2 fruit fly cellular contexts compared by ENCODE assay signal in the genomic region with DNA sequence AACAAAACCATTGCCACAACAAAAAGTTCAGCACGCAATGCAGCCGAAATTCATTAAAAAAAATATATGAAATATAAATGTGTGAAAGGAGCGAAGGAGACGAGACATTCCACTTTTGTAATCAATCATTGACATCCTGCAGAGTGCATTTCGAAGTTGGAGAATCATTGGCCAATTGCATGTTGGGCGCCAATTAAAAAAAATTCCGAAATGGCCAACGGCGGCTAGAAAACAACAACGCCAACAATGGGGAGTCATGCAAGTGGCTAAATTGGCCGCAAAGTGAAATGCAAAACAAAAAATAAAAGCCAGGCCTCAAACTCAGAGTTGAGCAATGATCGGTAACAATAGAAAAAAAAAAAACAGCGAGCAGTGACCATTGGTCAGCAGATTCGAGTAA.
TF ChIP-seq lines count a peak whose summit lies in the region.

No protein-coding gene starts in this region.

- no peak for TF ChIP-seq CTCF in whole organism, embryonic (GFP tag; optimal IDR thresholded peaks at IDR 0.05; lab: Kevin White, UChicago)

TF ChIP-seq in whole organism, embryonic, 481 proteins besides CTCF, POLR2A, EP300 and RAD21:
- no peak for TF ChIP-seq fd64A (GFP tag; optimal IDR thresholded peaks at IDR 0.05; lab: Kevin White, UChicago)
- TF ChIP-seq sqz (GFP tag; optimal IDR thresholded peaks at IDR 0.05; lab: Kevin White, UChicago): no peak
- TF ChIP-seq Hand (GFP tag; optimal IDR thresholded peaks at IDR 0.05; lab: Kevin White, UChicago): no peak
- TF ChIP-seq CG17361 (GFP tag; IDR thresholded peaks at IDR 0.05; lab: Robert Waterston, UW): peak; percentile 67; the same call in 2 of the 3 replicates
- TF ChIP-seq CG2120 (GFP tag; optimal IDR thresholded peaks at IDR 0.05; lab: Kevin White, UChicago): no peak
- TF ChIP-seq ems (GFP tag; optimal IDR thresholded peaks at IDR 0.05; lab: Kevin White, UChicago): no peak
- no peak for TF ChIP-seq CG10462 (GFP tag; optimal IDR thresholded peaks at IDR 0.05; lab: Kevin White, UChicago)
- TF ChIP-seq CoRest (tag; optimal IDR thresholded peaks at IDR 0.05; lab: Kevin White, UChicago): no peak

TF ChIP-seq in whole organism, prepupa, 60 proteins besides CTCF, POLR2A, EP300 and RAD21:
- no peak for TF ChIP-seq vri (GFP tag; optimal IDR thresholded peaks at IDR 0.05; lab: Kevin White, UChicago)
- no peak for TF ChIP-seq CG11294 (GFP tag; IDR thresholded peaks at IDR 0.05; lab: Robert Waterston, UW)
- no peak for TF ChIP-seq Ets21C (GFP tag; optimal IDR thresholded peaks at IDR 0.05; lab: Kevin White, UChicago)
- TF ChIP-seq CG6163 (GFP tag; IDR thresholded peaks at IDR 0.05; lab: Robert Waterston, UW): no peak
- peak in 1 of 2 experiments; percentile 72 for TF ChIP-seq ss (GFP tag; optimal IDR thresholded peaks at IDR 0.05; lab: Kevin White, UChicago)
- TF ChIP-seq CG9139 (GFP tag; optimal IDR thresholded peaks at IDR 0.05; lab: Kevin White, UChicago): no peak
- peak; percentile 23 for TF ChIP-seq Eip78C (GFP tag; lab: Kevin White, UChicago)
TF ChIP-seq in whole organism, prepupa: peak in this region for 2.
